Fruit fly (Drosophila melanogaster) ovary, adult (tissue): ENCODE measurements around the gene CG31360.
A peak's percentile ranks its signal among the peaks of the same experiment; 100 is the strongest.

ENCODE experiments used
- CG17801 ChIP-seq: fragments of 200-800 bp; optimal IDR thresholded peaks from 2 replicates; lab custom pipeline; 2019; ENCODE audit warnings: missing biosample characterization, mild to moderate bottlenecking, missing genetic modification characterization, moderate library complexity; ENCODE audit not compliant: partially characterized antibody

CG31360 gene

dm6 chr3R:17703691-17704537 is 19.0 kb downstream of the CG31360 start:
- peak; percentile 98 for TF ChIP-seq CG17801

- no peak for TF ChIP-seq CG17801
Observed at dm6 chr3R:17704538-17704854, 19.6 kb downstream of the CG31360 start.

- TF ChIP-seq CG17801: no peak
Observed at dm6 chr3R:17705140-17705539, 20.2 kb downstream of the CG31360 start.

- TF ChIP-seq CG17801: peak; percentile 70
Observed at dm6 chr3R:17705899-17706831, 21.3 kb downstream of the CG31360 start.

dm6 chr3R:17706971-17707406 is 22.1 kb downstream of the CG31360 start:
- no peak for TF ChIP-seq CG17801

dm6 chr3R:17707799-17708198 is 22.9 kb downstream of the CG31360 start:
- TF ChIP-seq CG17801: no peak

- no peak for TF ChIP-seq CG17801
Observed at dm6 chr3R:17708778-17709476, 24.0 kb downstream of the CG31360 start.

dm6 chr3R:17709623-17710145 is 24.8 kb downstream of the CG31360 start:
- TF ChIP-seq CG17801: no peak

dm6 chr3R:17710418-17710817 is 25.5 kb downstream of the CG31360 start:
- TF ChIP-seq CG17801: no peak

- no peak for TF ChIP-seq CG17801
Observed at dm6 chr3R:17710900-17711645, 26.2 kb downstream of the CG31360 start.

dm6 chr3R:17711646-17711975 is 26.7 kb downstream of the CG31360 start:
- no peak for TF ChIP-seq CG17801

dm6 chr3R:17712623-17713521 is 28.0 kb downstream of the CG31360 start:
- no peak for TF ChIP-seq CG17801

dm6 chr3R:17714370-17714769 is 29.5 kb downstream of the CG31360 start:
- no peak for TF ChIP-seq CG17801

- no peak for TF ChIP-seq CG17801
Observed at dm6 chr3R:17714773-17715344, 30.0 kb downstream of the CG31360 start.
